Fruit fly (Drosophila melanogaster) whole organism, prepupa: ENCODE data around the gene Or9a.

Source experiments
- CG11762 ChIP-seq: fragments of 200-800 bp; sonication (Bioruptor generic); optimal IDR thresholded peaks from 3 replicates; lab custom pipeline; 2016; ENCODE audit warnings: missing biosample characterization, missing genetic modification characterization; ENCODE audit not compliant: insufficient read depth
- CG8632 ChIP-seq: fragments of 200-800 bp; sonication (Bioruptor generic); optimal IDR thresholded peaks from 3 replicates; lab custom pipeline; 2016; ENCODE audit warnings: missing biosample characterization, missing genetic modification characterization
- Eip93F ChIP-seq: fragments of 200-800 bp; sonication (Bioruptor generic); optimal IDR thresholded peaks from 2 replicates; lab custom pipeline; 2016; ENCODE audit warnings: missing biosample characterization, mild to moderate bottlenecking, missing genetic modification characterization
- Hr39 ChIP-seq: fragments of 200-800 bp; sonication (Bioruptor generic); optimal IDR thresholded peaks from 2 replicates; lab custom pipeline; 2016; ENCODE audit warnings: missing biosample characterization, missing genetic modification characterization
- Lpt ChIP-seq: fragments of 200-800 bp; sonication (Bioruptor generic); optimal IDR thresholded peaks from 3 replicates; lab custom pipeline; 2016; ENCODE audit warnings: missing biosample characterization, missing genetic modification characterization
- Sox102F ChIP-seq: fragments of 200-800 bp; sonication (Bioruptor generic); optimal IDR thresholded peaks from 2 replicates; lab custom pipeline; 2016; ENCODE audit warnings: missing biosample characterization, mild to moderate bottlenecking, missing genetic modification characterization
- cyc ChIP-seq: fragments of 200-800 bp; sonication (Bioruptor generic); optimal IDR thresholded peaks from 3 replicates; lab custom pipeline; 2016; ENCODE audit warnings: missing biosample characterization, missing genetic modification characterization
- dsx ChIP-seq: fragments of 200-800 bp; optimal IDR thresholded peaks from 3 replicates; lab custom pipeline; 2019; ENCODE audit warnings: missing biosample characterization, mild to moderate bottlenecking, missing genetic modification characterization, moderate library complexity; ENCODE audit not compliant: poor library complexity, severe bottlenecking
- eg ChIP-seq: fragments of 200-800 bp; sonication (Bioruptor generic); IDR thresholded peaks from 3 replicates; pipeline ENCODE4 v1.3.6; 2022; ENCODE audit warnings: missing biosample characterization, missing genetic modification characterization
- lz ChIP-seq: fragments of 200-800 bp; sonication (Bioruptor generic); optimal IDR thresholded peaks from 3 replicates; lab custom pipeline; 2016; ENCODE audit warnings: missing biosample characterization, missing genetic modification characterization

- TF ChIP-seq CG8632 (GFP tag; lab: Kevin White, UChicago) (no peak), Eip93F (GFP tag; lab: Kevin White, UChicago) (no peak), lz (GFP tag; lab: Kevin White, UChicago) (no peak), Sox102F (GFP tag; lab: Kevin White, UChicago) (no peak), eg (no peak), dsx (GFP tag; lab: Kevin White, UChicago) (no peak), Hr39 (peak; percentile 9), CG11762 (GFP tag; lab: Kevin White, UChicago) (no peak), Lpt (GFP tag; lab: Kevin White, UChicago) (no peak), cyc (GFP tag; lab: Kevin White, UChicago) (no peak)
Observed at dm6 chrX:10487964-10488605, 28.6 kb upstream of the Or9a start.
